Worm (Caenorhabditis elegans) whole organism, L4 larva: ENCODE measurements around the gene F02H6.2.
A peak's percentile ranks its signal among the peaks of the same experiment; 100 is the strongest.

Experiments used
- dmd-6 ChIP-seq: fragments of 200-800 bp; sonication (Bioruptor generic); IDR thresholded peaks from 2 replicates; pipeline ENCODE4 v1.3.6; 2022; ENCODE audit warnings: missing genetic modification reagents, missing genetic modification characterization, missing compliant biosample characterization
- mdl-1 ChIP-seq, 2 experiments: fragments of 150-350 bp in 1 of 2; sonication (generic microtip) in 1 of 2; optimal IDR thresholded peaks; 2 replicates each; lab custom pipeline; 2014 to 2017; ENCODE audit warnings: missing biosample characterization in 2 of 2, missing genetic modification characterization in 2 of 2
- nhr-11 ChIP-seq: fragments of 150-350 bp; optimal IDR thresholded peaks from 2 replicates; lab custom pipeline; 2014; ENCODE audit warnings: missing biosample characterization, missing genetic modification characterization
- nhr-28 ChIP-seq: fragments of 150-350 bp; optimal IDR thresholded peaks from 2 replicates; lab custom pipeline; 2014; ENCODE audit warnings: missing biosample characterization, missing genetic modification characterization
- unc-62 ChIP-seq, 3 experiments: fragments of 150-350 bp in 1 of 3; sonication (generic microtip); optimal IDR thresholded peaks in 2 of 3; peaks in 1 of 3; 1 replicate in 1 of 3; 2 replicates in 2 of 3; lab custom pipeline; 2014 to 2017; ENCODE audit warnings: missing biosample characterization in 3 of 3, missing genetic modification characterization in 3 of 3, missing genetic modification reagents in 3 of 3, missing genotype in 1 of 3

ce11 chrIV:14162772-14163171 lies 33.5 kb upstream of the F02H6.2 start, which contains the start of gene R05A10.7:
- no peak for TF ChIP-seq nhr-11 (tag; lab: Kevin White, UChicago)
- no peak for TF ChIP-seq nhr-28 (tag; lab: Kevin White, UChicago)
- TF ChIP-seq dmd-6 (GFP tag; lab: Robert Waterston, UW): no peak
- TF ChIP-seq mdl-1 (tag; optimal IDR thresholded peaks at IDR 0.05; lab: Kevin White, UChicago): no peak
- peak in 1 of 2 experiments; percentile 6 for TF ChIP-seq unc-62 (GFP tag; optimal IDR thresholded peaks at IDR 0.05 in 1 of 2; lab: Kevin White, UChicago)
- TF ChIP-seq unc-62 (tag; optimal IDR thresholded peaks at IDR 0.05; lab: Kevin White, UChicago): no peak
